Fruit fly (Drosophila melanogaster): ENCODE measurements around the gene Cyp6d5.

Cyp6d5 gene

DNA sequence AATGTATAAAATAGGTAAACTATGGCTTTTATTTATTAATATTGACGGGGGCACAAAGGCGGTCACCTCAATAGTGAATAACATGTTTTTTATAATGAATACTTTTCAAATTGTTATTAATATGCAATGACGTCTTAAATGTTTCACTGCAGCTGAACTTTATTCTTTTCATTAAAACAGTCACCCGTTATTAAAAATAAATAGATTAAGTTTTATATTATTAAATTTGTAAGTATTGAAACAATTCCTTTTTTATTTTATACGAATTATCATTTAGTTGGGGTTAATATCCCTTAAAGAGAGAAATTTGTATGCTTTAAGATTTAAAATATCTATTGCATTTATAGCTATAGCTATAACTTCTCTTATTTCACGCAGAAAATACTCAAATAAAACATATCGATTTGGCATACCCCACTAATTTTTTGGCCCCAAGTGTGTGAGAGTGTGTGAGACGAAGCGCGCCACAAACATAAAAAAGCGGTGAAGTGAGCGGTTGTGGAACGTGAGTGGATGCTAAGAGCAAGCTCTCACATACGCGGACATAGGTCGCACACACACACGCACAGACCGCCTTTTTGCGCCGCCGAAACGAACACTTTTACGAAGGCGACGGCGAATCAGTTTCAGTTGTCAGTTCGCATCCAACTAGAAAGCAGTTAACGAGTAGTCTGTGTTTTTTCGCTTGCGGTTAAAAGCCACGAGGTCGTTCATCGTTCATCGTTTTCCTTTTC lies 27.5 kb downstream of the Cyp6d5 start, which contains the start of gene foxo (continued):
- TF ChIP-seq NC2α (GFP tag; optimal IDR thresholded peaks at IDR 0.05) (no peak), E2f1 (GFP tag; IDR thresholded peaks at IDR 0.05) (no peak; the same call in none of the 2 replicates), crp (GFP tag; optimal IDR thresholded peaks at IDR 0.05) (peak in 1 of 2 experiments; percentile 10), Gsc (GFP tag; IDR thresholded peaks at IDR 0.05) (no peak), caup (GFP tag; optimal IDR thresholded peaks at IDR 0.05; ENCODE audit: severe bottlenecking) (peak; percentile 72), lilli (GFP tag; optimal IDR thresholded peaks at IDR 0.05) (peak; percentile 36), CG12391 (tag; optimal IDR thresholded peaks at IDR 0.05) (peak; percentile 87), tll (GFP tag; optimal IDR thresholded peaks at IDR 0.05) (no peak), pzg (GFP tag; optimal IDR thresholded peaks at IDR 0.05) (no peak), Antp (GFP tag; optimal IDR thresholded peaks at IDR 0.05) (peak; percentile 33), Hr3 (GFP tag; optimal IDR thresholded peaks at IDR 0.05) (peak; percentile 78), stc (GFP tag; IDR thresholded peaks at IDR 0.05) (peak; percentile 67), Hr78 (GFP tag; optimal IDR thresholded peaks at IDR 0.05) (peak in 1 of 2 experiments; percentile 62), danr (GFP tag; IDR thresholded peaks at IDR 0.05) (no peak), hth (optimal IDR thresholded peaks at IDR 0.05) (no peak), Camta (GFP tag; optimal IDR thresholded peaks at IDR 0.05) (peak; percentile 31), Six4 (GFP tag; optimal IDR thresholded peaks at IDR 0.05) (peak; percentile 71), repo (GFP tag; optimal IDR thresholded peaks at IDR 0.05) (no peak), sim (GFP tag; IDR thresholded peaks at IDR 0.05) (no peak), trh (GFP tag; optimal IDR thresholded peaks at IDR 0.05) (no peak), CG7357 (GFP tag; IDR thresholded peaks at IDR 0.05) (0 out of 3 replicates have a peak, but pooled peaks have one; percentile 14), CG3065 (GFP tag; optimal IDR thresholded peaks at IDR 0.05) (peak; percentile 14), sisA (GFP tag; IDR thresholded peaks at IDR 0.05) (peak; percentile 27; the same call in 1 of the 2 replicates), CG14965 (GFP tag; optimal IDR thresholded peaks at IDR 0.05; ENCODE audit: borderline replicate concordance) (no peak), CG10267 (tag; optimal IDR thresholded peaks at IDR 0.05) (peak; percentile 80), ac (GFP tag; optimal IDR thresholded peaks at IDR 0.05) (no peak), CG2678 (tag; optimal IDR thresholded peaks at IDR 0.05) (peak; percentile 96), Hr39 (optimal IDR thresholded peaks at IDR 0.05) (no peak), D (optimal IDR thresholded peaks at IDR 0.05) (no peak), D (GFP tag; optimal IDR thresholded peaks at IDR 0.05) (peak; percentile 76), vnd (GFP tag; IDR thresholded peaks at IDR 0.05; ENCODE audit: partially characterized antibody) (no peak), cg (GFP tag; optimal IDR thresholded peaks at IDR 0.05) (peak; percentile 76), CG12104 (GFP tag; optimal IDR thresholded peaks at IDR 0.05) (peak; percentile 83), GATAe (GFP tag; conservative IDR thresholded peaks at IDR 0.05) (no peak), ab (GFP tag; optimal IDR thresholded peaks at IDR 0.05) (no peak), MESR4 (GFP tag; optimal IDR thresholded peaks at IDR 0.05) (no peak), CG13123 (GFP tag; optimal IDR thresholded peaks at IDR 0.05) (peak; percentile 30), CG34224 (GFP tag; IDR thresholded peaks at IDR 0.05; ENCODE audit: partially characterized antibody) (peak; percentile 18; the same call in 2 of the 3 replicates), dan (GFP tag; IDR thresholded peaks at IDR 0.05) (no peak), bsh (GFP tag; optimal IDR thresholded peaks at IDR 0.05) (peak in 1 of 2 experiments; percentile 77), CG6175 (GFP tag; IDR thresholded peaks at IDR 0.05) (0 out of 3 replicates have a peak, but pooled peaks have one; percentile 34), sr (GFP tag; IDR thresholded peaks at IDR 0.05) (no peak), Spps (tag; optimal IDR thresholded peaks at IDR 0.05) (peak; percentile 55), CG17361 (GFP tag; IDR thresholded peaks at IDR 0.05) (peak; percentile 96), gcm2 (GFP tag; optimal IDR thresholded peaks at IDR 0.05) (no peak), CG15514 (GFP tag; optimal IDR thresholded peaks at IDR 0.05) (peak; percentile 41), D19B (GFP tag; optimal IDR thresholded peaks at IDR 0.05) (peak; percentile 76), CG14014 (GFP tag; IDR thresholded peaks at IDR 0.05) (peak; percentile 44), Max (GFP tag; optimal IDR thresholded peaks at IDR 0.05) (peak; percentile 8)

Measured in whole organism, embryonic.